Fruit fly (Drosophila melanogaster): ENCODE measurements around the gene nSMase.

nSMase gene

dm6 chr3L:3245189-3245588 lies 26.2 kb downstream of the nSMase start (continued):
- TF ChIP-seq CG8319 (GFP tag; optimal IDR thresholded peaks at IDR 0.05) (peak; percentile 68), Sox15 (GFP tag; optimal IDR thresholded peaks at IDR 0.05) (peak; percentile 77), Ets21C (GFP tag; optimal IDR thresholded peaks at IDR 0.05) (peak; percentile 67), CG6808 (GFP tag; optimal IDR thresholded peaks at IDR 0.05) (peak; percentile 91), topi (GFP tag; optimal IDR thresholded peaks at IDR 0.05) (peak; percentile 83), CG10631 (GFP tag; optimal IDR thresholded peaks at IDR 0.05) (peak; percentile 88), CG8119 (GFP tag; IDR thresholded peaks at IDR 0.05) (peak; percentile 82), cyc (GFP tag; optimal IDR thresholded peaks at IDR 0.05) (peak; percentile 75), Met (GFP tag; optimal IDR thresholded peaks at IDR 0.05) (peak; percentile 92), CG4318 (GFP tag; optimal IDR thresholded peaks at IDR 0.05) (no peak), CG10669 (GFP tag; optimal IDR thresholded peaks at IDR 0.05) (peak; percentile 88), OdsH (GFP tag; optimal IDR thresholded peaks at IDR 0.05) (peak; percentile 87), CG11902 (GFP tag; optimal IDR thresholded peaks at IDR 0.05) (peak; percentile 47), Gug (GFP tag; IDR thresholded peaks at IDR 0.05) (peak; percentile 56), CG11762 (GFP tag; optimal IDR thresholded peaks at IDR 0.05; ENCODE audit: insufficient read depth) (peak; percentile 79), eg (GFP tag; IDR thresholded peaks at IDR 0.05) (no peak), net (GFP tag; optimal IDR thresholded peaks at IDR 0.05) (peak; percentile 89), Hr4 (GFP tag; optimal IDR thresholded peaks at IDR 0.05) (peak; percentile 36), esn (GFP tag; optimal IDR thresholded peaks at IDR 0.05) (peak; percentile 89), CG6163 (GFP tag; IDR thresholded peaks at IDR 0.05) (peak; percentile 89), Smox (GFP tag; optimal IDR thresholded peaks at IDR 0.05) (peak; percentile 88)

- TF ChIP-seq pdm3 (GFP tag; optimal IDR thresholded peaks at IDR 0.05) (peak; percentile 78), CG15336 (GFP tag; IDR thresholded peaks at IDR 0.05) (peak; percentile 92), Eip93F (GFP tag; optimal IDR thresholded peaks at IDR 0.05) (peak; percentile 98), Lpt (GFP tag; optimal IDR thresholded peaks at IDR 0.05) (peak; percentile 93), CG6792 (GFP tag; optimal IDR thresholded peaks at IDR 0.05) (peak; percentile 87), achi (GFP tag; optimal IDR thresholded peaks at IDR 0.05) (peak; percentile 85), CG8632 (GFP tag; optimal IDR thresholded peaks at IDR 0.05) (peak; percentile 94), CG3919 (GFP tag; optimal IDR thresholded peaks at IDR 0.05) (peak; percentile 87), CG34406 (GFP tag; optimal IDR thresholded peaks at IDR 0.05) (peak; percentile 92), fd85E (GFP tag; optimal IDR thresholded peaks at IDR 0.05) (peak; percentile 65), CG11902 (GFP tag; optimal IDR thresholded peaks at IDR 0.05) (peak; percentile 63), dsx (GFP tag; optimal IDR thresholded peaks at IDR 0.05; ENCODE audit: poor library complexity, severe bottlenecking) (peak; percentile 99), CG32006 (GFP tag; optimal IDR thresholded peaks at IDR 0.05) (peak; percentile 72), CG8319 (GFP tag; optimal IDR thresholded peaks at IDR 0.05) (peak; percentile 87), Hr39 (GFP tag; optimal IDR thresholded peaks at IDR 0.05) (peak; percentile 91), Eip75B (GFP tag; optimal IDR thresholded peaks at IDR 0.05) (peak; percentile 93), Ets96B (tag; optimal IDR thresholded peaks at IDR 0.05) (peak; percentile 99), Smox (GFP tag; optimal IDR thresholded peaks at IDR 0.05) (peak; percentile 68), lz (GFP tag; optimal IDR thresholded peaks at IDR 0.05) (peak; percentile 86), vri (GFP tag; optimal IDR thresholded peaks at IDR 0.05) (peak; percentile 94), acj6 (GFP tag; optimal IDR thresholded peaks at IDR 0.05) (peak; percentile 68), salr (GFP tag; optimal IDR thresholded peaks at IDR 0.05) (peak; percentile 85 to 89), Met (GFP tag; optimal IDR thresholded peaks at IDR 0.05) (peak; percentile 90), CG16779 (tag; optimal IDR thresholded peaks at IDR 0.05) (peak; percentile 99), dac (GFP tag; optimal IDR thresholded peaks at IDR 0.05) (peak; percentile 67), CG11762 (GFP tag; optimal IDR thresholded peaks at IDR 0.05; ENCODE audit: insufficient read depth) (peak; percentile 95), Eip78C (GFP tag) (peak; percentile 86), fkh (GFP tag; optimal IDR thresholded peaks at IDR 0.05) (no peak), CG11294 (GFP tag; IDR thresholded peaks at IDR 0.05) (peak; percentile 66), cyc (GFP tag; optimal IDR thresholded peaks at IDR 0.05) (peak; percentile 89), CG7368 (GFP tag; optimal IDR thresholded peaks at IDR 0.05) (peak; percentile 91), CG9139 (GFP tag; optimal IDR thresholded peaks at IDR 0.05) (peak; percentile 100), net (GFP tag; optimal IDR thresholded peaks at IDR 0.05) (peak; percentile 96), fd59A (GFP tag; optimal IDR thresholded peaks at IDR 0.05) (peak; percentile 83), CG6854 (GFP tag; optimal IDR thresholded peaks at IDR 0.05) (peak; percentile 100)
These were observed 27.6 kb downstream of the nSMase start for dm6 chr3L:3246378-3247129.

Measured in whole organism, prepupa.